Fruit fly (Drosophila melanogaster): ENCODE results near the gene CG15386.
A peak's percentile ranks its signal among the peaks of the same experiment; 100 is the strongest.

The CG15386 gene

dm6 chr2L:2220573-2221332 lies 3.7 kb upstream of the CG15386 start, which contains the start of gene papi (continued):
- TF ChIP-seq kay (GFP tag; optimal IDR thresholded peaks at IDR 0.05) (no peak), CG7928 (GFP tag; optimal IDR thresholded peaks at IDR 0.05) (no peak), tin (GFP tag; optimal IDR thresholded peaks at IDR 0.05) (no peak), ssp (GFP tag; IDR thresholded peaks at IDR 0.05) (no peak), CG31365 (tag; optimal IDR thresholded peaks at IDR 0.05) (no peak), Dp (GFP tag; optimal IDR thresholded peaks at IDR 0.05) (peak; percentile 27), Fer2 (tag; optimal IDR thresholded peaks at IDR 0.05) (no peak), lilli (GFP tag; optimal IDR thresholded peaks at IDR 0.05) (no peak), HHEX (GFP tag; optimal IDR thresholded peaks at IDR 0.05) (no peak), Vsx1 (GFP tag; optimal IDR thresholded peaks at IDR 0.05) (no peak), Atf3 (GFP tag; optimal IDR thresholded peaks at IDR 0.05) (no peak), CG43689 (GFP tag; IDR thresholded peaks at IDR 0.05) (no peak), Sry-β (GFP tag; optimal IDR thresholded peaks at IDR 0.05) (no peak), MBD-R2 (GFP tag; IDR thresholded peaks at IDR 0.05) (peak; percentile 39), Abd-B (GFP tag; optimal IDR thresholded peaks at IDR 0.05) (no peak), CG9817 (tag; optimal IDR thresholded peaks at IDR 0.05) (no peak), Rfx (GFP tag; IDR thresholded peaks at IDR 0.05) (peak; percentile 8; the same call in 1 of the 2 replicates), Fer1 (GFP tag; optimal IDR thresholded peaks at IDR 0.05) (no peak), Ssrp (tag; optimal IDR thresholded peaks at IDR 0.05) (no peak), bigmax (GFP tag; optimal IDR thresholded peaks at IDR 0.05) (no peak), rib (GFP tag; IDR thresholded peaks at IDR 0.05) (no peak), CG18262 (tag; optimal IDR thresholded peaks at IDR 0.05) (no peak), CG30431 (GFP tag; optimal IDR thresholded peaks at IDR 0.05) (no peak), sc (optimal IDR thresholded peaks at IDR 0.05) (no peak), sc (GFP tag; optimal IDR thresholded peaks at IDR 0.05) (no peak), cad (GFP tag; optimal IDR thresholded peaks at IDR 0.05) (no peak), HLH3B (GFP tag; IDR thresholded peaks at IDR 0.05) (no peak), seq (GFP tag; IDR thresholded peaks at IDR 0.05) (no peak), CG11723 (GFP tag; optimal IDR thresholded peaks at IDR 0.05) (no peak), Dip3 (GFP tag; optimal IDR thresholded peaks at IDR 0.05) (no peak), org-1 (GFP tag; optimal IDR thresholded peaks at IDR 0.05) (no peak), chm (GFP tag; IDR thresholded peaks at IDR 0.05) (no peak), lov (optimal IDR thresholded peaks at IDR 0.05) (no peak), lov (GFP tag; IDR thresholded peaks at IDR 0.05) (no peak), stwl (tag; optimal IDR thresholded peaks at IDR 0.05) (peak; percentile 46), bab2 (GFP tag; optimal IDR thresholded peaks at IDR 0.05) (no peak), Sox102F (GFP tag; optimal IDR thresholded peaks at IDR 0.05) (no peak), CG4424 (GFP tag; optimal IDR thresholded peaks at IDR 0.05) (no peak), CG12659 (GFP tag; optimal IDR thresholded peaks at IDR 0.05) (peak; percentile 54), CG4328 (GFP tag; optimal IDR thresholded peaks at IDR 0.05) (no peak), CG3726 (GFP tag; IDR thresholded peaks at IDR 0.05) (no peak), bowl (GFP tag; IDR thresholded peaks at IDR 0.05) (no peak), nau (GFP tag; optimal IDR thresholded peaks at IDR 0.05) (no peak), CG10565 (GFP tag; optimal IDR thresholded peaks at IDR 0.05) (no peak), Bgb (GFP tag; IDR thresholded peaks at IDR 0.05; ENCODE audit: partially characterized antibody) (no peak), CG8924 (tag; optimal IDR thresholded peaks at IDR 0.05) (peak; percentile 48), CG4730 (GFP tag; IDR thresholded peaks at IDR 0.05) (no peak), aop (GFP tag; IDR thresholded peaks at IDR 0.05) (no peak), CG14441 (GFP tag; IDR thresholded peaks at IDR 0.05) (no peak), CG30020 (tag; optimal IDR thresholded peaks at IDR 0.05) (no peak), CG32532 (GFP tag; IDR thresholded peaks at IDR 0.05) (no peak)

Measured in whole organism, embryonic.